Worm (Caenorhabditis elegans) whole organism, midembryonic: Measurements from ENCODE around the gene Y37A1B.4.

Experiments used
- flt-1 ChIP-seq: fragments of 200-800 bp; sonication (Bioruptor generic); IDR thresholded peaks from 2 replicates; pipeline ENCODE4 v1.3.6; 2022; ENCODE audit warnings: missing genetic modification characterization, missing compliant biosample characterization
- klf-2 ChIP-seq: fragments of 200-800 bp; sonication (Bioruptor generic); conservative IDR thresholded peaks from 2 replicates; pipeline ENCODE4 v1.3.6; 2022; ENCODE audit warnings: missing genetic modification reagents, missing genetic modification characterization, missing compliant biosample characterization
- med-1 ChIP-seq: sonication (generic microtip); optimal IDR thresholded peaks from 2 replicates; lab custom pipeline; 2017; ENCODE audit warnings: missing genetic modification characterization, mild to moderate bottlenecking, missing compliant biosample characterization, antibody characterized with exemption, missing genetic modification reagents; ENCODE audit not compliant: insufficient read depth
- ref-1 ChIP-seq: fragments of 200-800 bp; sonication (Bioruptor generic); conservative IDR thresholded peaks from 2 replicates; pipeline ENCODE4 v1.3.6; 2022; ENCODE audit warnings: missing genetic modification reagents, missing genetic modification characterization, missing compliant biosample characterization

- TF ChIP-seq med-1: no peak
- no peak for TF ChIP-seq klf-2 (GFP tag; lab: Robert Waterston, UW)
- TF ChIP-seq ref-1 (GFP tag; lab: Robert Waterston, UW): no peak
- TF ChIP-seq flt-1: no peak
These were observed 30.7 kb upstream of the Y37A1B.4 start, which contains the start of gene noah-2 for ce11 chrIV:14091242-14091641.
